Worm (Caenorhabditis elegans) whole organism, L4/young adult: ENCODE measurements around the gene M106.7.
"Not testable (repeated sequence)": the region's sequence is repeated elsewhere in the genome, so short reads cannot be mapped to it uniquely, and the experiment has no call there.

Experiments used
- W03F9.2 ChIP-seq: fragments of 150-350 bp; optimal IDR thresholded peaks from 2 replicates; lab custom pipeline; 2014; ENCODE audit warnings: missing biosample characterization, missing genetic modification characterization
- dao-5 ChIP-seq: sonication (generic microtip); optimal IDR thresholded peaks from 2 replicates; lab custom pipeline; 2016; ENCODE audit warnings: missing genotype, missing genetic modification characterization, moderate library complexity, missing compliant biosample characterization
- him-1 ChIP-seq: sonication (generic microtip); optimal IDR thresholded peaks from 2 replicates; lab custom pipeline; 2016; ENCODE audit warnings: missing genotype, missing genetic modification reagents, missing genetic modification characterization, missing compliant biosample characterization

M106.7 gene

DNA sequence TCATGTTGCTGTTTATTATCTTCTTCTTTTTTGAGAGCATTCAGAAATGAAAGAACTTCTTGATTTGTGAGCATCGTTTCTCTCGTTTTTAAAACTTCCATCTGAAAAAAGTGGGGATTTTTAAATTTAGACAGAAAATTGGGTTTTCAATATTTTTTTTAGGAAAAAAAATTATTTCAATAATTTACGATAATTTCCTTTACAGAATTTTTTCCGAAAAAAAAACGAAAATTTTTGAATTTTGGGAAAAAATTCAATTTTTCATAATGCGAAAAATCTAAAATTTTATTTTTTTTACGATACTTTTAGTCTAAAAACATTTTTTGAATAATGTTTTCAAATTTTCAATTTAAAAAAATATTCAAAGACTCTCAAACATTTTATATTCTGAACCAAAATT, at the start of gene M106.7:
Gene M106.7 (minus strand): TSS at position 101 of the 400 bp plus-strand sequence.
- TF ChIP-seq him-1 (tag; lab: Kevin White, UChicago) (no peak), W03F9.2 (no peak), dao-5 (tag; lab: Kevin White, UChicago) (no peak)

DNA sequence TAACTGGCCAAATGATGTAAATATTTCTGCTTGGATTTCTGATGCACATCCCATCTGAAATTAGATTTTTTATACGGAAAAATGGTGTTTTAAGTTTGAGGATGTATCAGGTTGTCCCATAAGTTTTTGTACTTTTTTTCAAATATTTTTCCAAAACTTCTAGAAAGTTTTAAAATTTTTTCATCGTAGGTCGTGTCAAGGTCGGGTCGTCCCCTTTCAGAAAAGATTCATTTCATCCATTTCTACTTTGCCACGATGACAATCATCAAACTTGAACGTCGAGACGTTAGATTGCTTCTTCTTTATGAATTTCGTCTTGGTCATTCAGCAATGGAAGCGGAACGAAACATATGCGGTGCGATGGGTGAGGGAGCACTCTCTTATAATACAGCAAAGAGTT, 47.4 kb upstream of the M106.7 start, which contains the start of gene sra-12:
Gene sra-12 (minus strand): TSS at position 101 of the 400 bp plus-strand sequence.
- TF ChIP-seq him-1 (tag; lab: Kevin White, UChicago); dao-5 (tag; lab: Kevin White, UChicago); W03F9.2: not testable (repeated sequence)

DNA sequence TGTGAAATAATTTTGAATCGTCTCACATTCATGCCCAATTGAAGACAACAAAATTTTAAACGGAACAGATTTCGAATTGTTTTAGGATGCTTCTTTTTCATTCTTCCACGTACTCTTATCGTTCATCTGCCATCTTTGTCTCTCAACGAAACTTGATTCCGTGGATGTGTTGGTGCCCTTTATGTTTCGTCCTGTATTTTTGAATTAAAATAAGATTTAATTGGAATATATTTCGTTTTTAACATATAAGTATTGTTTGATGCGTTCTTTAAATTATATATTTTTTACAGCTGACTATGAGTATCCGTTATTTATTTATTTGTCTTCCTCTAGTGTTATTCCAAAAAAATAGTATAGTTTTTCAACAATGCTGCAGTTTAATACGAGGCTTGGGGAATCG, 45.1 kb upstream of the M106.7 start, which contains the start of gene gly-1:
Gene gly-1 (minus strand): TSS at position 101 of the 400 bp plus-strand sequence.
- TF ChIP-seq him-1 (tag; lab: Kevin White, UChicago), result no peak
- no peak for TF ChIP-seq W03F9.2
- no peak for TF ChIP-seq dao-5 (tag; lab: Kevin White, UChicago)

DNA sequence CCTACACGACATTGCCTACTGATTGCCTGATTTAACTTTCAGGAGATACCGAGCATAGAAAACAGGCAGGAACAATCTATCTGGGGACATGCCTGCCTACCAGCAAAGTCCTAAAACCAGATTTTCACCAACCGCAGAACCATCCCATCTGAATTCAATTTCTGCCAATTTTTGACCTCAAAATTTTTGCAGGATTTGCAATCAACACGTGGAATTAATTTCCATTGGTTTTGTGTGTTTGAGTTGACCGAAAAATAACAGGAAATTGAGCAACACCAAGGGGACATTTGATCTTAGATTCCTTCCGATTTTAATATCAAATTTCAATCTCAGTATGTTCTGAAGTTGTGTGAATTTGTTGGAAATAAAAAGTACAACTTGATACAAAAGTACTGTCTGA, 42.0 kb upstream of the M106.7 start:
- no peak for TF ChIP-seq him-1 (tag; lab: Kevin White, UChicago)

DNA sequence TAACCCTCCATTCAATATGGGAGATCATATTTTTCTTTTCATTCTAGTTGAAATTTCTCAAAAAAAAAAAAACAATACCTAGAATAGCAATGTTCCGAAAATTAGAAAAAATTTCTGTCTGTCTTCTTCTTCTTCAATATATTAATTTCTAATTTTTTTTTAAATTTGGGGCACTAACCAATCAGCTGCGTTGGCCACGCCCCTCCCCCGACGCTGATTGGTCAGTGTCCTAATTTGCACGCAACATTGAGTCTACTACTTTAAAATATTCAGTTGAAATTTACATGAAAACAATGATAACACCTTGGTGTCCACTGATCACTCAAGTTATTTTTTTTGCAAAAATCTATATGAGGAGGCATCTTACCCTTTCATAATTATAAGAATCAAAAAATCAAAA, 39.0 kb upstream of the M106.7 start:
- no peak for TF ChIP-seq W03F9.2
- TF ChIP-seq him-1 (tag; lab: Kevin White, UChicago), result no peak
- no peak for TF ChIP-seq dao-5 (tag; lab: Kevin White, UChicago)

DNA sequence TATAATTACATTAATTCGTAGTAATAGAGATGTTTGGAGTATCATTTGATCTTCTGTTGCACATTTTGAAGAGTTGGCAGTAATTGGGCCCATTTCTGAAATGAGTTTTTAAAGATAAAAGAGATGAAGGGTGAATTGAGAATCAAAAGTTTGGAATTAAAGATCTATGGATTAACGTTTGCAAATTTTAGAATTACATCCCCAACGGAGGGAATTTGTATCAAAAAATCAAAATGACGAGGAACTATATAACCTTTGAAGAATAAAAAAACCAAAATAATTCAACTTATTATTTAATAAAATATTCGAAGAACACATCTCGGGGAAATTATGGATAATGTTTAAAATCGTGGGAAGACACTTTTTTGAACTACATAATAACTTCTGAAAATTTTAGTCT, 38.0 kb upstream of the M106.7 start, which contains the start of gene sra-10:
Gene sra-10 (minus strand): TSS at position 101 of the 400 bp plus-strand sequence.
- TF ChIP-seq him-1 (tag; lab: Kevin White, UChicago) (no peak), dao-5 (tag; lab: Kevin White, UChicago) (no peak), W03F9.2 (no peak)

DNA sequence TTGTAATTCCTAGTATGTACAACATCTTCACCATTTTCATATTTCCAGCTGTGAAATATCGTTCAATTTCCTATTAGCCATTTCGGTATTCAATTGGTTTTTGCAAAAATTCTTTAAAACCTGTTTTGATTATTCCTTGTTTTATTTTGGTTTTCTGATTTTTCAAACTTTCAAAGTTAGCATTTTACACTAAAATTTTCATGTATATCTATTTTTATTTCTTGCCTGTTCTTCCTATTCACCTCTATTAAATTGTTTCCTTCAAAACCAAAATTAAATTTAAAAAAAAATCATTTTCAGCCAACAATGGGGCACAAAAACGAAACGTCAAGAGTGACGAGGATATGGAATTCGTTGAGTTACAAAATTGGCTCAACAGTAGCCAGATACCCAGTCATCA, 32.0 kb upstream of the M106.7 start, which contains the start of gene ptr-8:
Gene ptr-8 (plus strand): TSS at position 301 of the 400 bp plus-strand sequence.
- TF ChIP-seq him-1 (tag; lab: Kevin White, UChicago) (no peak), W03F9.2 (no peak), dao-5 (tag; lab: Kevin White, UChicago) (no peak)

DNA sequence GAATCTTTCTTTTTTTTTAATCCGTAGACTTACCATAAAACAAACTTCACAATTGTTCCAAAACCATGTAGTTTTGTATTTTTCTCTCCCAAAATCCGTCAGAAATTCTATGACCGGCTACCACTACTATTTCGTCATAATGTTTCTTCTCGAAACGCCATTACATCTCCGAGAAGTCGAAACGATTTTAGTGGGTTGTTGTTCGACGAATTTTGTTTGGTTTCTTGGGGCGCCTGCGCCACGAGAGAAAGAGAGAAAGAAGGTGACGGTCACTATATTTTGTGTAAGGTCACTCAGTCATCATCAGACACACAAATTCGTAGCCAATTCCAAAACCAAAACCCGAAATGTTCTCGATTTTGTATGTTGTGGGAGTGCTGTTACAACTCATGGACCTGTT, 30.1 kb upstream of the M106.7 start:
- TF ChIP-seq dao-5 (tag; lab: Kevin White, UChicago), result no peak
- no peak for TF ChIP-seq W03F9.2
- no peak for TF ChIP-seq him-1 (tag; lab: Kevin White, UChicago)

DNA sequence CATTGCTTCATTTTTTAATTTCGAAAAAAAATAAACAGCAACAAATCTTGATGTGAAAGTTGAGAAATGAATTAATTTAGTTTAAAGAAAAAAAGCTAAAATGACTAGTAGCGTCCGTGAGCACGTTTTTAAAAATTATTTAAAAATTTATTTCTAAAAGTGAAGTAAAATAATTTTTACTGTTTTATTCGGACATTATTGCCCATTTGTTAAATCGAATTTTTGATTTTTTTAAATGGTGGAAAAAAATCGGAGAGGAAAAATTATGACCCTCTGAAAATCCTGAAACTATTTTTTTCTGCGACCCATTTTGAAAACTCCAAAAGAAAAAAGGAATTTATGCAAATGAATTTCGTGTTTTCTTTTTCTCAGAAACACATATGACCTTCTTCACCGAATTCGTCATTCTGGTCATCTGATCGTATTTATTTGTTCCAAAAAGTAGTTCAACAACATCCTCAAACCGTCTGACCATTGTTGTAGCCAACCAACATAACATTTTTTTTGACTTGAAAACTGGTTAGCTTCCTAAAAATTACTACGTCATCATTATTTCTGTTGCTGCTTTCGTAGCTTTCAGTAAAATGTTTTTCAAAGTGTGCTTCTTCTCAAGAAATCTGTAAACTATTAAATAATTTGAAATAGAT, 29.0 kb upstream of the M106.7 start, which contains the start of gene F44F4.3:
Gene F44F4.3 (minus strand): TSS at position 51 of the 647 bp plus-strand sequence.
- no peak for TF ChIP-seq dao-5 (tag; lab: Kevin White, UChicago)
- no peak for TF ChIP-seq him-1 (tag; lab: Kevin White, UChicago)
- TF ChIP-seq W03F9.2, result no peak

DNA sequence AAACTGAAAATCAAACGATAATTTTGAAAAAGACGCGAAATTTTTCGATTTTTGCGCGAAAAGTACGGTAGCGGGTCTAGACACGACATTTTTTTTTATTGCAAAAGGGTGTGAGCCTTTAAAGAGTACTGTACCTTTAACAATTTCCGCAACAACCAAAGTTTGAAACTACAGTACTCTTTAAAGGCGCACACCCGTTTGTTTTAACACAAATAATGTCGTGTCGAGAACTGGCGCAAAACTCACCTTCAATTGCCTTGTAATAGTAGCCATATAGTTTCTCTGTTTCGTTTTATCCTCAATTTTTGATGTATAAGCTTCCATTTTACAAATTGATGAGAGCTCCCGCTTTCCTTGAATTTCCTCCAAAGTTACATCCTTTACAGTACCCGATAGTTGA, 28.3 kb upstream of the M106.7 start:
- TF ChIP-seq him-1 (tag; lab: Kevin White, UChicago) (no peak), W03F9.2 (no peak), dao-5 (tag; lab: Kevin White, UChicago) (no peak)

DNA sequence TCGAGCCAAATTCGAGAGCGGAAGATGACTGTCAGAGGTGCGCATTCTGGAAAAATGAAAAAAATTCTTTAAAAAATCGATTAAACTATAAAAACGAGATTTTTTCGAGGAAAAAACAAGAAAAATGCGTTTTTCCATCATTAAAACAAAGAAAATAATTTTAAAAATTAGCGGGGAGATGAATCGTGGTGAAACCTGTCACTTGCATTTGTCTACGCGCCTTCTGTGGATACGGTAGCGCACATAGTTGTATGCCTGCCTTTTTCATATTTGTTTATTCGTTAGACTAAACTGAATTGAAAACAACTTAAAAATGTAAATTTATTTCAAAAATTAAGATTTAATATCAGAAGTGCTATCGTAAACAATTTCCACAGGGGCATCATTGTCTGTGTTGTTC, 27.4 kb upstream of the M106.7 start, which contains the start of gene egg-3:
Gene egg-3 (minus strand): TSS at position 46 of the 400 bp plus-strand sequence.
- no peak for TF ChIP-seq dao-5 (tag; lab: Kevin White, UChicago)
- TF ChIP-seq him-1 (tag; lab: Kevin White, UChicago), result no peak
- TF ChIP-seq W03F9.2, result no peak

DNA sequence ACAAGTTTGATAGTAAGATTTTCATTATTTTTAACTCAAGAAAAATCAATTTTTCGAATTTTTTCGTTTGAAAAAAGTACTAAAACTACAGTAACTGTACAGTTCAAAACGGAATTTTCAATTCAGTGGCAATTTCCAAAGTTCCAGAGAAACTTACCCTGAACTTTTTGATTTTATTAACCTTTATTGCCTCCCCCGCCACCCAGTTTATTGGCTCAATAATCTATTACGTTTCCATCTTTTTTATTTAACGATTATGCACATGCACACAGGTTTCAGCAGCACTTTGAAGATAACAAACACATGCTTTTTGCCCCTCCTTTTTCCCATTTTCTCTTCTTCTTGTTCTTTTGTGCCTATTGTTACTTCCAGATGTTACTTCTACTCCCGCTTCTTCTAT, 23.6 kb upstream of the M106.7 start, which contains the start of gene lurp-1:
Gene lurp-1 (plus strand): TSS at position 301 of the 400 bp plus-strand sequence.
- TF ChIP-seq dao-5 (tag; lab: Kevin White, UChicago), result no peak
- no peak for TF ChIP-seq him-1 (tag; lab: Kevin White, UChicago)
- TF ChIP-seq W03F9.2, result no peak

DNA sequence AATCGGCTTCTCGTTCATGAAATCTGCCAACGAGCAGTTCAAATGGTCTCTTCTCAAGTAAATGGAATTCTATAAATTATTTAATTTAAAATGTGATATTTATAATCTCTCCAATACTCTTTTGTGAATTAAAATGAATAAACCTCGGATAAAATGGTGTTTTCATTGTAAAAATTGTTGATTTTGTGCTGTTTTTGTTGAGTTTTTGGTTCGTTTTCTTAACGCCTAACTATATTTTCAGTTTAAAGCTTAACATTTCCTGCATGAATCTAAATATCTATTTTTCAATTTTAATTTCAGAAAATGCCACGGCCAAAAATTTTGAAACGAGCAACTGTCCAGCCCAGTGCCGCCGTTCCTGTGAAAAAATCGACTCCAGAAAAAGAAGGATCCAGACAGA, 16.7 kb upstream of the M106.7 start, which contains the start of gene orc-2:
Gene orc-2 (plus strand): TSS at position 301 of the 400 bp plus-strand sequence.
- no peak for TF ChIP-seq him-1 (tag; lab: Kevin White, UChicago)
- no peak for TF ChIP-seq dao-5 (tag; lab: Kevin White, UChicago)
- no peak for TF ChIP-seq W03F9.2

DNA sequence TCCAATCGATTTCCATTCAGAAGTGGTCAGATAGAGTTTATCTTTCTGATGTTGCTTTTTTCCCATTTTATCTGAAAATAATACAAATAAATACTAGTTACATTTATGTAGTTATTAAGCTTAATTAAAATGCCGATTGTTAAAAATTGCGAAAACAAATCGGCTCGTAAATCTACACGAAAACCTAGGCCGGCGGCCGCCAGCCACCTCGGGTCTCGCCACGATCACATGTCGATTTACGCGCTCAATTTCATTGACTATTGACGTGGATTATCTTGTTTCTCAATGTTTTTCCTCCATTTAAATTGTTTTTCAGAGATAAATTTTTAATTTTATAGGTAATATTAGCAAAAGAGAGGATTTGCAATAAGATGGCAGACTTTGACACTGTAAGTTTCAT, 15.6 kb upstream of the M106.7 start, which contains the start of the genes cyn-4 and copz-1:
Gene cyn-4 (minus strand): TSS at position 71 of the 400 bp plus-strand sequence.
Gene copz-1 (plus strand): TSS at position 339 of the 400 bp plus-strand sequence.
- peak; percentile 80 for TF ChIP-seq W03F9.2
- no peak for TF ChIP-seq dao-5 (tag; lab: Kevin White, UChicago)
- TF ChIP-seq him-1 (tag; lab: Kevin White, UChicago), result peak; percentile 24
